Worm (Caenorhabditis elegans): ENCODE data around the gene mppb-1.
A peak's percentile ranks its signal among the peaks of the same experiment; 100 is the strongest.

mppb-1 gene

ce11 chrIV:9080201-9080600 lies 5.7 kb downstream of the mppb-1 start:
- TF ChIP-seq nhr-25 (tag; optimal IDR thresholded peaks at IDR 0.05; ENCODE audit: borderline replicate concordance, insufficient read depth) (no peak), aha-1 (tag) (peak; percentile 21), nhr-76 (tag; optimal IDR thresholded peaks at IDR 0.05) (no peak), Y48G9A.11 (GFP tag; IDR thresholded peaks at IDR 0.05) (no peak), daf-16 (GFP tag; optimal IDR thresholded peaks at IDR 0.05) (peak in 1 of 2 experiments; percentile 82), daf-16 (tag; optimal IDR thresholded peaks at IDR 0.05) (no peak), unc-62 (GFP tag; optimal IDR thresholded peaks at IDR 0.05 in 1 of 2) (peak in 1 of 2 experiments; percentile 88), unc-62 (tag; optimal IDR thresholded peaks at IDR 0.05) (no peak), hlh-11 (tag; optimal IDR thresholded peaks at IDR 0.05) (peak; percentile 33), skn-1 (tag; optimal IDR thresholded peaks at IDR 0.05) (no peak)

DNA sequence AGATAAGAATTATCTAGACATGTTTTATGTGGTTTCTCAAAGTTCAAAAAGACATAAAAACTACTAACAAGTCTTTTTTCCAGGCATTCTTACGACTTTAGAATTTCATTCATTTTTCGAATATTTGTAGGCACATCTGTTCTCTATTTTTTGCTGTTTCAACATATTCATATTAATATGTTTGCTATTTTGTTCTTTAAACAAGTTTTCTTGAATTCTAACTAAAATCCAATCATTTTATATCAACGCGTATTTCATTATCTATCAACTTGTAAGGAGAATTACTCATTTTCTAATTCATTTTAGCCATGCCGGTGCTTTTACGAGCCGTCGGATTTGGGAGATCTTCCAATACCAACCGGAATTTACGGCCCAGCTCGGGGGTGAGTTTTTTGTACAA lies 7.6 kb downstream of the mppb-1 start, which contains the start of gene twk-8:
Gene twk-8 (plus strand): TSS at position 301 of the 400 bp plus-strand sequence.
- no peak for TF ChIP-seq ceh-32 (tag; optimal IDR thresholded peaks at IDR 0.05; ENCODE audit: poor library complexity)
- no peak for TF ChIP-seq zip-2 (tag; optimal IDR thresholded peaks at IDR 0.05)
- TF ChIP-seq hlh-11 (tag; optimal IDR thresholded peaks at IDR 0.05), result no peak
- TF ChIP-seq lin-38 (GFP tag; IDR thresholded peaks at IDR 0.05), result no peak
- no peak for TF ChIP-seq Y5F2A.4 (GFP tag; optimal IDR thresholded peaks at IDR 0.05)
- TF ChIP-seq zip-11 (GFP tag; IDR thresholded peaks at IDR 0.05), result no peak
- no peak for TF ChIP-seq Y48G9A.11 (GFP tag; IDR thresholded peaks at IDR 0.05)
- no peak for TF ChIP-seq skn-1 (tag; optimal IDR thresholded peaks at IDR 0.05)
- TF ChIP-seq fos-1 (tag; optimal IDR thresholded peaks at IDR 0.05), result no peak
- no peak for TF ChIP-seq lin-29 (GFP tag; IDR thresholded peaks at IDR 0.05)
- TF ChIP-seq D1046.2 (GFP tag; IDR thresholded peaks at IDR 0.05), result no peak
- no peak for TF ChIP-seq snpc-1.2 (GFP tag; IDR thresholded peaks at IDR 0.05)
- TF ChIP-seq nhr-77 (tag; optimal IDR thresholded peaks at IDR 0.05), result no peak
- TF ChIP-seq duxl-1 (tag; optimal IDR thresholded peaks at IDR 0.05; ENCODE audit: poor library complexity), result no peak
- no peak for TF ChIP-seq egl-27 (tag; optimal IDR thresholded peaks at IDR 0.05)
- TF ChIP-seq T26A8.4 (GFP tag; IDR thresholded peaks at IDR 0.05), result no peak
- no peak for TF ChIP-seq ceh-28 (tag; optimal IDR thresholded peaks at IDR 0.05)

DNA sequence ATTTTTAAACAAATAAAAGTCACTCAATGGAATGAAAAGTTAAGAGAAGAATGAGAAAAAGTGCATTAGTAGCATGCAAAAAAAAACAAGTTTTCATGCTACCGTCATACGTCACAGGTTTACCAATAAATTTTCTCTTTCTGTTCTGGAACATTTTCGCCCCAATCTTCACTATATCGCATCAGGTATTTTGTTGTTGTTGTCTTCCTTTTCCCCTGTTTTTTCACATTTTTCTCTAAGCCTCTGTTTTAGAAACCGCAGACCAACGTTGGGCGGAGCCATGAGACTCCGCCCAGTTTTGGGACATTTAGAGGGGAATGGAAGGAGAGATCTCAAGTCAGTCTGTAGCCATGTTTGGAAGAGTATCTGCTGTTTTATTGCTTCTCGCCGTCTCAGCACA lies 13.8 kb downstream of the mppb-1 start, which contains the start of gene msa-1:
Gene msa-1 (plus strand): TSS at position 301 of the 400 bp plus-strand sequence.
- TF ChIP-seq mep-1 (tag; optimal IDR thresholded peaks at IDR 0.05), result no peak
- TF ChIP-seq daf-16 (GFP tag; optimal IDR thresholded peaks at IDR 0.05), result no peak
- TF ChIP-seq daf-16 (tag; optimal IDR thresholded peaks at IDR 0.05), result no peak
- TF ChIP-seq F26F4.8 (GFP tag; conservative IDR thresholded peaks at IDR 0.05), result no peak
- no peak for TF ChIP-seq ceh-44 (GFP tag; IDR thresholded peaks at IDR 0.05)
- TF ChIP-seq madf-5 (GFP tag; IDR thresholded peaks at IDR 0.05), result no peak
- no peak for TF ChIP-seq ctbp-1 (GFP tag; IDR thresholded peaks at IDR 0.05)
- TF ChIP-seq zip-2 (tag; optimal IDR thresholded peaks at IDR 0.05), result no peak
- no peak for TF ChIP-seq ztf-7 (tag; optimal IDR thresholded peaks at IDR 0.05)
- TF ChIP-seq ZK337.2 (GFP tag; IDR thresholded peaks at IDR 0.05), result no peak
- TF ChIP-seq nhr-76 (tag; optimal IDR thresholded peaks at IDR 0.05), result no peak
- no peak for TF ChIP-seq hif-1 (tag; optimal IDR thresholded peaks at IDR 0.05)
- TF ChIP-seq nhr-28 (tag; optimal IDR thresholded peaks at IDR 0.05), result no peak
- TF ChIP-seq hlh-30 (tag; optimal IDR thresholded peaks at IDR 0.05; ENCODE audit: insufficient read depth), result no peak
- no peak for TF ChIP-seq pha-4 (GFP tag; IDR thresholded peaks at IDR 0.05)
- TF ChIP-seq pha-4 (tag; optimal IDR thresholded peaks at IDR 0.05), result no peak
- TF ChIP-seq T20F7.1 (GFP tag; optimal IDR thresholded peaks at IDR 0.05), result no peak
- no peak for TF ChIP-seq lsy-2 (tag; optimal IDR thresholded peaks at IDR 0.05)
- TF ChIP-seq tra-1 (GFP tag; IDR thresholded peaks at IDR 0.05), result no peak
